Worm (Caenorhabditis elegans) whole organism, early embryonic: ENCODE measurements around the gene cutl-29.

Source experiments
- ama-1 ChIP-seq: fragments of 150-350 bp; optimal IDR thresholded peaks from 2 replicates; lab custom pipeline; 2014
- hnd-1 ChIP-seq: sonication (generic microtip); optimal IDR thresholded peaks from 2 replicates; lab custom pipeline; 2016; ENCODE audit warnings: missing genetic modification characterization, missing compliant biosample characterization
- pes-1 ChIP-seq: fragments of 200-800 bp; sonication (Bioruptor generic); IDR thresholded peaks from 2 replicates; pipeline ENCODE4 v1.3.6; 2022; ENCODE audit warnings: missing genetic modification reagents, missing genetic modification characterization, missing compliant biosample characterization
- scrt-1 ChIP-seq: fragments of 200-800 bp; sonication (Bioruptor generic); IDR thresholded peaks from 2 replicates; pipeline ENCODE4 v1.3.6; 2022; ENCODE audit warnings: missing genetic modification characterization, missing compliant biosample characterization

- no peak for TF ChIP-seq ama-1 (lab: Kevin White, UChicago)
- TF ChIP-seq hnd-1 (tag; lab: Kevin White, UChicago), result no peak
- no peak for TF ChIP-seq scrt-1 (GFP tag; lab: Robert Waterston, UW)
- TF ChIP-seq pes-1 (GFP tag; lab: Robert Waterston, UW), result no peak
Measured at ce11 chrX:8224916-8225315, 45.9 kb downstream of the cutl-29 start, which contains the start of gene K02A6.2.
